Fruit fly (Drosophila melanogaster) whole organism: ENCODE measurements around the gene Ilp1.

Source experiments
- psq ChIP-seq: fragments of >200 bp; optimal IDR thresholded peaks from 2 replicates; lab custom pipeline; 2017
- usp ChIP-seq: fragments of >200 bp; optimal IDR thresholded peaks from 2 replicates; lab custom pipeline; 2017; ENCODE audit warnings: missing biosample characterization, missing genetic modification characterization, mixed read lengths

DNA sequence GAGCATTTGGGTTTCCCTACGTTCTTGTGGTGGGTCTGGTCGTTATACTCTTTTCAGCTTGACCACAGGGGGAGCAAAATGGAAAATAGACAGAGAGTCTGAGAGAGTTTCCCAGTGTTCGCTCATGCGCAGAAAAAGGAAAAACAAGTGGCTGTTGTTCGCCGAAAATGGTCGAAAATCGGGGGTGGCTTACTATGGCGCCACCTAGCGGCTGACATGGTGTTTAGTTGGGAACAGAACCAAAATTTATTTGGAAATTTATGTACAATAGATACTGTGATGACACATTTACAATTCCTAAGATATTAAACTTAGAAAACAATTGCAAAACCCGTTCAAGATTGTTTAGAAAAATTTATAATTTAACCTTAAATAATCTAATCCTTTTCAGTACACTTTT is 46.6 kb upstream of the Ilp1 start:
- TF ChIP-seq psq (lab: Kevin White, UChicago) (no peak), usp (no peak)
